Worm (Caenorhabditis elegans): ENCODE data around the gene col-96.

The col-96 gene

DNA sequence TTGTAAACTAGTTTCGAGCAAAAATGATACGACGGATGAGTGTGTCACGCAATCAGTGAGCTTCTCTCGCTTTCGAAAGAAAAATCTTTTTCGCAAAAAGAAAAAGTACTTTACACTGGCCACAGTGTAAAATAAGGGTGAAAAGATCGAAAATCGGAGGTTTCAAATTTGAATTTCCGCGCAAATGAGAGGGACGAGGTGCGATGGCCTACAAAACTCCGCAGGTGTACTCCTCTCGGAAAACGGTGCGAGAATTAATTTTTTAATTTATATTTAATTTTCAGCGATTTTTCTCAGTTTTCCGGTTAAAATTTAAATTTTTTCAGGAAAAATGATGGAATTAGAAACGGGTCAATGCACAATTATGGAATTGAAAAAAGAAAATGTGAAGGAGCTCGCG lies 40.2 kb upstream of the col-96 start, which contains the start of gene mrt-2 (continued):
- TF ChIP-seq rnt-1 (tag; optimal IDR thresholded peaks at IDR 0.05) (peak; percentile 66), dmd-4 (tag; optimal IDR thresholded peaks at IDR 0.05; ENCODE audit: borderline replicate concordance) (no peak), npax-4 (tag; optimal IDR thresholded peaks at IDR 0.05) (no peak), pat-9 (tag; optimal IDR thresholded peaks at IDR 0.05) (no peak), che-1 (tag; optimal IDR thresholded peaks at IDR 0.05) (no peak), unc-55 (GFP tag; optimal IDR thresholded peaks at IDR 0.05) (peak; percentile 6), pag-3 (tag; optimal IDR thresholded peaks at IDR 0.05; ENCODE audit: borderline replicate concordance) (no peak), unc-42 (tag; optimal IDR thresholded peaks at IDR 0.05) (peak; percentile 71), elt-2 (tag; optimal IDR thresholded peaks at IDR 0.05) (peak; percentile 55), nfya-1 (tag; optimal IDR thresholded peaks at IDR 0.05) (peak; percentile 15), ama-1 (optimal IDR thresholded peaks at IDR 0.05) (no peak)

ce11 chrIII:11742191-11742590 lies 35.6 kb upstream of the col-96 start:
- no peak for TF ChIP-seq C08G9.2 (tag; optimal IDR thresholded peaks at IDR 0.05)
- no peak for TF ChIP-seq tbx-7 (tag; optimal IDR thresholded peaks at IDR 0.05)
- no peak for TF ChIP-seq nfya-1 (tag; optimal IDR thresholded peaks at IDR 0.05)
- no peak for TF ChIP-seq unc-86 (tag; optimal IDR thresholded peaks at IDR 0.05)
- TF ChIP-seq eyg-1 (tag; optimal IDR thresholded peaks at IDR 0.05), result no peak
- no peak for TF ChIP-seq pha-4 (tag; optimal IDR thresholded peaks at IDR 0.05)
- TF ChIP-seq Y22D7AL.16 (tag; optimal IDR thresholded peaks at IDR 0.05), result no peak
- TF ChIP-seq ceh-48 (tag; optimal IDR thresholded peaks at IDR 0.05), result no peak
- no peak for TF ChIP-seq lim-6 (tag; optimal IDR thresholded peaks at IDR 0.05)
- no peak for TF ChIP-seq K02D7.2 (tag; optimal IDR thresholded peaks at IDR 0.05)
- TF ChIP-seq sdc-2 (tag; optimal IDR thresholded peaks at IDR 0.05), result no peak
- no peak for TF ChIP-seq nhr-11 (tag; optimal IDR thresholded peaks at IDR 0.05)
- TF ChIP-seq hlh-6 (tag; optimal IDR thresholded peaks at IDR 0.05), result no peak
- no peak for TF ChIP-seq unc-42 (tag; optimal IDR thresholded peaks at IDR 0.05)
- TF ChIP-seq pqm-1 (tag; optimal IDR thresholded peaks at IDR 0.05), result no peak
- no peak for TF ChIP-seq nhr-232 (tag; optimal IDR thresholded peaks at IDR 0.05)

DNA sequence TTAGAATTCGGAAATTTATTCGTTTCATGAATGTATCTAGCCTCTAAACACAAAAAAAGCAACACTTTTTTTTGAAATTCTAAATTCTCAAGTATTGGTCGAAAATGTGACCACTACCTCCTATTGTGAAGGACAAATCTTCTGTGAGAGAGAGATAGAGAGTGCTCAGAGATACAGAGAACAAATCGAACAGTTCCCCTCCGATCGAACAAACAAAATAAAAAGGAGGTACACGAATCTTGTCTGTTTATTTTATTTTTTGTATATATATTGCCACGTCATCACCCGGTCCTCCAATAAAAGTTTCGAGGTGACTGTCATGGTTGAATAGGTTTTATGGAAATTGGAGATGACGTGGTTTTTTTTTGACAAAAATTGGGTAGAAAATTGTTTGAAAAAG lies 34.3 kb upstream of the col-96 start:
- TF ChIP-seq rnt-1 (tag; optimal IDR thresholded peaks at IDR 0.05) (no peak), mec-3 (tag; optimal IDR thresholded peaks at IDR 0.05; ENCODE audit: borderline replicate concordance) (no peak), lin-11 (tag; optimal IDR thresholded peaks at IDR 0.05) (no peak), ets-4 (tag; optimal IDR thresholded peaks at IDR 0.05) (no peak), odd-2 (tag; optimal IDR thresholded peaks at IDR 0.05) (no peak), ceh-34 (tag; optimal IDR thresholded peaks at IDR 0.05) (no peak), unc-86 (tag; optimal IDR thresholded peaks at IDR 0.05) (no peak), ceh-48 (tag; optimal IDR thresholded peaks at IDR 0.05) (no peak), C38D4.7 (GFP tag; optimal IDR thresholded peaks at IDR 0.05) (no peak), nhr-232 (tag; optimal IDR thresholded peaks at IDR 0.05) (no peak), F13H6.1 (tag; optimal IDR thresholded peaks at IDR 0.05) (no peak), eyg-1 (tag; optimal IDR thresholded peaks at IDR 0.05) (no peak), hlh-15 (tag; optimal IDR thresholded peaks at IDR 0.05) (no peak), ceh-2 (tag; optimal IDR thresholded peaks at IDR 0.05) (no peak), npax-4 (tag; optimal IDR thresholded peaks at IDR 0.05) (no peak), Y22D7AL.16 (tag; optimal IDR thresholded peaks at IDR 0.05) (no peak), pros-1 (tag; optimal IDR thresholded peaks at IDR 0.05) (no peak), fkh-6 (tag; optimal IDR thresholded peaks at IDR 0.05) (no peak), ztf-16 (tag; optimal IDR thresholded peaks at IDR 0.05) (no peak)

DNA sequence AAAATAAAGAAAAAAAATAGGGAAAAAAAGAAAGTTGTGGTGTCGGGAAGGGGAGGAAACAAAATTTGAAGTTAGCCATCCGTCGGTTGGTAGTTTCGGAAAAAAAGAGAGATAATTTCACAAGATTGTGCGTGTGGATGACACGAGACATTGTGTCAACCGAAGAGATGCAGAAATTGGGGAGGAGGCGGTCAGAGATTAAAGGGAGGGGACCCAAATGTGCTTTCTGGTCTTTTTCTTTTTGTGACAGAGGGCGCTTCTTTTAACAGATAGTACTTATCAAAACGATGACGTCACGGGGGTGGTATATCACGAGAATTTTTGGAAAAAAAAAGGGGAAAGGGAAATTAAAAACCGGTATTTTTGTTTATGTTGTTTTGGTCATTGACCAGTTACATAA lies 31.9 kb upstream of the col-96 start:
- TF ChIP-seq ceh-18 (tag; optimal IDR thresholded peaks at IDR 0.05) (peak; percentile 24), pag-3 (tag; optimal IDR thresholded peaks at IDR 0.05; ENCODE audit: borderline replicate concordance) (no peak), ceh-30 (tag; optimal IDR thresholded peaks at IDR 0.05) (no peak), C38D4.7 (GFP tag; optimal IDR thresholded peaks at IDR 0.05) (no peak), nfya-1 (tag; optimal IDR thresholded peaks at IDR 0.05) (peak; percentile 11)
